Fruit fly (Drosophila melanogaster) whole organism, adult: Measurements from ENCODE around the gene Ir92a.

Experiments used
- CG11617 ChIP-seq: fragments of 200-800 bp; sonication (Bioruptor generic); optimal IDR thresholded peaks from 2 replicates; lab custom pipeline; 2017; ENCODE audit warnings: mild to moderate bottlenecking, missing biosample characterization, missing genetic modification reagents, missing genetic modification characterization
- CG12768 ChIP-seq: fragments of 200-800 bp; sonication (Bioruptor generic); optimal IDR thresholded peaks from 2 replicates; lab custom pipeline; 2017; ENCODE audit warnings: missing biosample characterization, missing genetic modification characterization, mild to moderate bottlenecking, moderate library complexity, missing genetic modification reagents
- CG14711 ChIP-seq: fragments of 200-800 bp; sonication (Bioruptor generic); optimal IDR thresholded peaks from 2 replicates; lab custom pipeline; 2018; ENCODE audit warnings: missing biosample characterization, mild to moderate bottlenecking, missing genetic modification characterization, moderate library complexity
- CG1620 ChIP-seq: fragments of 200-800 bp; sonication (Bioruptor generic); optimal IDR thresholded peaks from 2 replicates; lab custom pipeline; 2016; ENCODE audit warnings: missing biosample characterization, missing genetic modification characterization
- CG33017 ChIP-seq: fragments of 200-800 bp; sonication (Bioruptor generic); optimal IDR thresholded peaks from 2 replicates; lab custom pipeline; 2018; ENCODE audit warnings: missing biosample characterization, mild to moderate bottlenecking, missing genetic modification characterization, moderate library complexity
- CG5204 ChIP-seq: fragments of 200-800 bp; sonication (Bioruptor generic); optimal IDR thresholded peaks from 2 replicates; lab custom pipeline; 2016; ENCODE audit warnings: missing biosample characterization, missing genetic modification characterization
- CG7045 ChIP-seq: fragments of 200-800 bp; sonication (Bioruptor generic); optimal IDR thresholded peaks from 2 replicates; lab custom pipeline; 2017; ENCODE audit warnings: missing biosample characterization, mild to moderate bottlenecking, missing genetic modification characterization
- CG7101 ChIP-seq: fragments of 200-800 bp; sonication (Bioruptor generic); optimal IDR thresholded peaks from 2 replicates; lab custom pipeline; 2018; ENCODE audit warnings: missing biosample characterization, mild to moderate bottlenecking, missing genetic modification characterization, moderate library complexity
- Clk ChIP-seq: fragments of 200-800 bp; sonication (Bioruptor generic); optimal IDR thresholded peaks from 2 replicates; lab custom pipeline; 2017; ENCODE audit warnings: missing biosample characterization, missing genetic modification characterization
- Crg-1 ChIP-seq: fragments of 200-800 bp; sonication (Bioruptor generic); optimal IDR thresholded peaks from 2 replicates; lab custom pipeline; 2016; ENCODE audit warnings: missing biosample characterization, missing genetic modification characterization
- Hr96 ChIP-seq: fragments of 200-800 bp; sonication (Bioruptor generic); optimal IDR thresholded peaks from 2 replicates; lab custom pipeline; 2016; ENCODE audit warnings: missing biosample characterization, missing genetic modification characterization
- Mnt ChIP-seq: fragments of 200-800 bp; sonication (Bioruptor generic); optimal IDR thresholded peaks from 2 replicates; lab custom pipeline; 2016; ENCODE audit warnings: missing biosample characterization, mild to moderate bottlenecking, missing genetic modification characterization
- bab1 ChIP-seq: fragments of 200-800 bp; sonication (Bioruptor generic); optimal IDR thresholded peaks from 3 replicates; lab custom pipeline; 2019; ENCODE audit warnings: missing biosample characterization, mild to moderate bottlenecking, missing genetic modification characterization, moderate library complexity
- cic ChIP-seq: fragments of 200-800 bp; sonication (Bioruptor generic); optimal IDR thresholded peaks from 2 replicates; lab custom pipeline; 2017; ENCODE audit warnings: missing biosample characterization, mild to moderate bottlenecking, missing genetic modification characterization, moderate library complexity
- cnc ChIP-seq, 2 experiments: fragments of >200 bp; optimal IDR thresholded peaks; 2 replicates each; lab custom pipeline; 2017
- kay ChIP-seq: fragments of 200-800 bp; sonication (Bioruptor generic); peaks from one replicate; lab custom pipeline; 2016; ENCODE audit warnings: missing biosample characterization, missing genetic modification characterization, borderline replicate concordance
- ovo ChIP-seq: fragments of 200-800 bp; sonication (Bioruptor generic); optimal IDR thresholded peaks from 2 replicates; lab custom pipeline; 2016; ENCODE audit warnings: missing biosample characterization, missing genetic modification characterization
- pad ChIP-seq: fragments of 200-800 bp; sonication (Bioruptor generic); optimal IDR thresholded peaks from 3 replicates; lab custom pipeline; 2017; ENCODE audit warnings: missing biosample characterization, missing genetic modification characterization, mild to moderate bottlenecking, moderate library complexity, missing genetic modification reagents
- tj ChIP-seq: fragments of 200-800 bp; sonication (Bioruptor generic); optimal IDR thresholded peaks from 3 replicates; lab custom pipeline; 2017; ENCODE audit warnings: missing biosample characterization, mild to moderate bottlenecking, missing genetic modification characterization, moderate library complexity
- toe ChIP-seq: fragments of 200-800 bp; sonication (Bioruptor generic); optimal IDR thresholded peaks from 2 replicates; lab custom pipeline; 2016; ENCODE audit warnings: missing biosample characterization, missing genetic modification characterization

The Ir92a gene

DNA sequence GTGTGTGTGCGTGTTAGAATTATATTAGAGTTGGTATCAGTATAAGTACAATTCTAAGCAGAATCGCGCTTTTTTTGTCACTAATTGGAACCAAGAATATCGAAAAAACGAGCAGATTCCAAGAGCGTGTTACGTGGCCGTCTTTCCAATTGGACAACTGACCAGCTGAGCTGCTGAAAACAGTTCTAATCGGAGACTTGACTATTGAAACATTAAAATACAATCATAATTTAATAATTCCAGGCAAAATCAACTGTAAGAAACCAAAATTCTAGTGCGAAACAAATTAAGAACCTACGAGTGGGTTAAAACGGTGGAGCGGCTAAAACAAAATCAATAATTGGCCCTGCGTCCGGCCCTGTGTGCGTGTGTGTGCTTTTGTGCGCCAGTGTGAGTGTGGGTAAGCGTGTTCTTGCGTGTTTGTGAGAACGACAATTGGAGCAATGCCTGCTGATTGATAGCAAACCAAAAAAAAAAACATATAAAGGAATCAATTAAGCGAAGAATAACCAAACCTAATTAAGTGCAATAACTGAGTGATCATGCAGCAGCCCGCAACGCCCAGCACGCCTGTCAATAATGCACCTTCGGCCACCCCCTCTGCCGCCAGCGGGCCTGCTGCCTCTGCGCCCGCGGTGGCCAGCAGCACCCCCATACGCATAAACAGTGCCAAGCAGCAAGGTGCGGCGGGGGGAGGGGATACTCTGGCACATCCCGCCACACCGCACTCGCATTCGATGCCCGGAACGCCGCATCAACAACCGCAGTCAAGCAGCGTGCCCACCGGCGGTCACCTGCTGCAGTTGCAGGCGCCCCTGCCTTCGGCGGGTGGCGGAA, 28.9 kb upstream of the Ir92a start:
- TF ChIP-seq CG5204 (no peak), CG33017 (tag; lab: Kevin White, UChicago) (no peak), tj (GFP tag; lab: Kevin White, UChicago) (no peak), Mnt (GFP tag; lab: Kevin White, UChicago) (peak; percentile 12), kay (GFP tag; lab: Kevin White, UChicago) (no peak), CG7045 (GFP tag; lab: Kevin White, UChicago) (no peak), CG1620 (GFP tag; lab: Kevin White, UChicago) (no peak), CG11617 (GFP tag; lab: Kevin White, UChicago) (no peak), cnc (optimal IDR thresholded peaks at IDR 0.05; lab: Kevin White, UChicago) (no peak)

- TF ChIP-seq Mnt (GFP tag; lab: Kevin White, UChicago) (peak; percentile 19), bab1 (GFP tag; lab: Kevin White, UChicago) (no peak), CG5204 (no peak), CG7101 (tag; lab: Kevin White, UChicago) (no peak), Clk (GFP tag; lab: Kevin White, UChicago) (no peak), Hr96 (no peak), CG12768 (GFP tag; lab: Kevin White, UChicago) (no peak), pad (GFP tag; lab: Kevin White, UChicago) (no peak), tj (GFP tag; lab: Kevin White, UChicago) (no peak), ovo (GFP tag; lab: Kevin White, UChicago) (no peak), CG11617 (GFP tag; lab: Kevin White, UChicago) (no peak), cic (GFP tag; lab: Kevin White, UChicago) (peak; percentile 82), CG7045 (GFP tag; lab: Kevin White, UChicago) (no peak), CG1620 (GFP tag; lab: Kevin White, UChicago) (no peak)
Observed at dm6 chr3R:20310498-20310822, 28.3 kb upstream of the Ir92a start.

dm6 chr3R:20310905-20311304, 27.9 kb upstream of the Ir92a start:
- peak; percentile 17 for TF ChIP-seq CG11617 (GFP tag; lab: Kevin White, UChicago)
- TF ChIP-seq Mnt (GFP tag; lab: Kevin White, UChicago), result no peak
- TF ChIP-seq CG14711 (tag; lab: Kevin White, UChicago), result peak; percentile 2
- TF ChIP-seq Crg-1 (GFP tag; lab: Kevin White, UChicago), result no peak
- TF ChIP-seq Clk (GFP tag; lab: Kevin White, UChicago), result peak; percentile 13
- TF ChIP-seq Hr96, result no peak
- TF ChIP-seq pad (GFP tag; lab: Kevin White, UChicago), result no peak
- TF ChIP-seq bab1 (GFP tag; lab: Kevin White, UChicago), result no peak
- TF ChIP-seq tj (GFP tag; lab: Kevin White, UChicago), result no peak
- peak; percentile 92 for TF ChIP-seq kay (GFP tag; lab: Kevin White, UChicago)
- TF ChIP-seq toe (GFP tag; lab: Kevin White, UChicago), result no peak
- TF ChIP-seq cnc (optimal IDR thresholded peaks at IDR 0.05; lab: Kevin White, UChicago), result no peak
- TF ChIP-seq CG33017 (tag; lab: Kevin White, UChicago), result peak; percentile 60
- TF ChIP-seq cic (GFP tag; lab: Kevin White, UChicago), result no peak
- TF ChIP-seq CG5204, result no peak
- no peak for TF ChIP-seq CG12768 (GFP tag; lab: Kevin White, UChicago)
- peak; percentile 46 for TF ChIP-seq CG7101 (tag; lab: Kevin White, UChicago)
- no peak for TF ChIP-seq ovo (GFP tag; lab: Kevin White, UChicago)
- TF ChIP-seq CG7045 (GFP tag; lab: Kevin White, UChicago), result no peak
- TF ChIP-seq CG1620 (GFP tag; lab: Kevin White, UChicago), result no peak

DNA sequence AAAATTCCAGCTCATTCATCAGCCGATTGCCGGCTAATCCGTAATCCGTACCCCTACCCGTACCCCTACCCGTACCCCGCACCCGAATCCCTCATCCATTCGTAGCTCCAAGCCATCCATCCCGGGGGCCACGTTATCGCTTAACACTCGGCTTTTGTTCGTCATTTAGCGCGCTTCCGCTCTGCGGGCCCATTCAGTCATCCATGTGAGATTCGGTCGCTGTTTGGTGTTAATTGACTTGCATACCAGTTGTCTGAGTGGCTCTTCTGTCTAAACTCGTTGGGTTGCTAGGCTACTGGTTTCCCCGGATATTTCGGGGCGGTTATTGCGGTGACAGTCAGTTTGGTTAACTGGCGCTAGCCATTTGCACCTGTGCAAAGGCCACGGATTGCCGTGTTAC, 27.4 kb upstream of the Ir92a start:
- TF ChIP-seq ovo (GFP tag; lab: Kevin White, UChicago) (peak; percentile 10), toe (GFP tag; lab: Kevin White, UChicago) (no peak), Clk (GFP tag; lab: Kevin White, UChicago) (no peak), cic (GFP tag; lab: Kevin White, UChicago) (peak; percentile 97), CG12768 (GFP tag; lab: Kevin White, UChicago) (peak; percentile 19), Mnt (GFP tag; lab: Kevin White, UChicago) (peak; percentile 25), cnc (optimal IDR thresholded peaks at IDR 0.05; lab: Kevin White, UChicago) (no peak)

dm6 chr3R:20312838-20313237, 25.9 kb upstream of the Ir92a start:
- TF ChIP-seq CG11617 (GFP tag; lab: Kevin White, UChicago) (peak; percentile 73), cic (GFP tag; lab: Kevin White, UChicago) (no peak), Clk (GFP tag; lab: Kevin White, UChicago) (peak; percentile 60), CG7045 (GFP tag; lab: Kevin White, UChicago) (peak; percentile 87), CG14711 (tag; lab: Kevin White, UChicago) (peak; percentile 85), CG5204 (peak; percentile 56), CG12768 (GFP tag; lab: Kevin White, UChicago) (peak; percentile 75), Hr96 (peak; percentile 71), CG7101 (tag; lab: Kevin White, UChicago) (peak; percentile 74), CG33017 (tag; lab: Kevin White, UChicago) (peak; percentile 88), pad (GFP tag; lab: Kevin White, UChicago) (peak; percentile 42), tj (GFP tag; lab: Kevin White, UChicago) (peak; percentile 49), ovo (GFP tag; lab: Kevin White, UChicago) (no peak), Crg-1 (GFP tag; lab: Kevin White, UChicago) (peak; percentile 44), CG1620 (GFP tag; lab: Kevin White, UChicago) (no peak), kay (GFP tag; lab: Kevin White, UChicago) (no peak), Mnt (GFP tag; lab: Kevin White, UChicago) (peak; percentile 21), bab1 (GFP tag; lab: Kevin White, UChicago) (peak; percentile 49), cnc (optimal IDR thresholded peaks at IDR 0.05; lab: Kevin White, UChicago) (no peak), toe (GFP tag; lab: Kevin White, UChicago) (peak; percentile 73)
